Worm (Caenorhabditis elegans): Measurements from ENCODE around the gene kvs-1.

- no peak for TF ChIP-seq ces-1 (GFP tag; optimal IDR thresholded peaks at IDR 0.05)
- TF ChIP-seq zag-1 (tag; optimal IDR thresholded peaks at IDR 0.05), result no peak
- TF ChIP-seq ama-1 (optimal IDR thresholded peaks at IDR 0.05), result no peak
- TF ChIP-seq lsy-2 (tag; optimal IDR thresholded peaks at IDR 0.05), result no peak
- TF ChIP-seq mef-2 (tag; optimal IDR thresholded peaks at IDR 0.05), result no peak
Observed at ce11 chrX:7651219-7651958, 55.5 kb downstream of the kvs-1 start.

All from whole organism, L1 larva.